Worm (Caenorhabditis elegans) whole organism, L4 larva: ENCODE data around the gene ZC317.6.
A peak's percentile ranks its signal among the peaks of the same experiment; 100 is the strongest.

Source experiments
- F10B5.3 ChIP-seq: sonication (generic microtip); optimal IDR thresholded peaks from 2 replicates; lab custom pipeline; 2016; ENCODE audit warnings: mild to moderate bottlenecking, missing genetic modification characterization, missing compliant biosample characterization
- T20F7.1 ChIP-seq: fragments of 200-800 bp; sonication (Bioruptor generic); optimal IDR thresholded peaks from 2 replicates; lab custom pipeline; 2018; ENCODE audit warnings: mild to moderate bottlenecking, missing genetic modification characterization, missing compliant biosample characterization
- T26A8.4 ChIP-seq: fragments of 200-800 bp; sonication (Bioruptor generic); IDR thresholded peaks from 2 replicates; pipeline ENCODE4 v1.3.6; 2022; ENCODE audit warnings: missing genetic modification characterization, missing compliant biosample characterization
- Y48G9A.11 ChIP-seq: fragments of 200-800 bp; sonication (Bioruptor generic); IDR thresholded peaks from 2 replicates; pipeline ENCODE4 v1.3.6; 2022; ENCODE audit warnings: missing genetic modification reagents, missing genetic modification characterization, missing compliant biosample characterization
- Y5F2A.4 ChIP-seq: fragments of 200-800 bp; sonication (Bioruptor generic); optimal IDR thresholded peaks from 2 replicates; lab custom pipeline; 2018; ENCODE audit warnings: mild to moderate bottlenecking, missing genetic modification characterization, missing compliant biosample characterization
- ZK546.5 ChIP-seq, 2 experiments: sonication (generic microtip); optimal IDR thresholded peaks; 2 replicates each; lab custom pipeline; 2017; ENCODE audit warnings: missing biosample characterization in 2 of 2, missing genetic modification characterization in 2 of 2
- aha-1 ChIP-seq: fragments of 150-350 bp; peaks from one replicate; lab custom pipeline; 2014; ENCODE audit warnings: missing biosample characterization, missing genetic modification characterization
- ama-1 ChIP-seq: fragments of 150-350 bp; optimal IDR thresholded peaks from 2 replicates; lab custom pipeline; 2014; ENCODE audit warnings: inconsistent platforms, mixed read lengths
- ceh-20 ChIP-seq: fragments of 200-800 bp; sonication (Bioruptor generic); IDR thresholded peaks from 2 replicates; pipeline ENCODE4 v1.3.6; 2022; ENCODE audit warnings: missing genetic modification reagents, missing genetic modification characterization, missing compliant biosample characterization
- ceh-62 ChIP-seq: sonication (generic microtip); optimal IDR thresholded peaks from 2 replicates; lab custom pipeline; 2017; ENCODE audit warnings: missing biosample characterization, missing genetic modification characterization
- ceh-82 ChIP-seq: sonication (generic microtip); optimal IDR thresholded peaks from 2 replicates; lab custom pipeline; 2017; ENCODE audit warnings: missing biosample characterization, missing genetic modification characterization
- ces-1 ChIP-seq: fragments of 150-350 bp; sonication (generic microtip); optimal IDR thresholded peaks from 4 replicates; lab custom pipeline; 2014; ENCODE audit warnings: missing biosample characterization, missing genetic modification reagents, missing genetic modification characterization
- cey-2 ChIP-seq: sonication (generic microtip); optimal IDR thresholded peaks from 3 replicates; lab custom pipeline; 2017; ENCODE audit warnings: missing genetic modification characterization, mild to moderate bottlenecking, missing compliant biosample characterization, antibody characterized with exemption, borderline replicate concordance; ENCODE audit not compliant: insufficient read depth
- daf-16 ChIP-seq, 3 experiments: sonication (generic microtip); optimal IDR thresholded peaks; 2 replicates each; lab custom pipeline; 2016 to 2017; ENCODE audit warnings: missing genetic modification characterization in 3 of 3, missing genetic modification reagents in 3 of 3, mild to moderate bottlenecking in 2 of 3, missing compliant biosample characterization in 2 of 3, missing biosample characterization in 1 of 3, moderate library complexity in 1 of 3
- daf-19 ChIP-seq: fragments of 200-800 bp; sonication (Bioruptor generic); conservative IDR thresholded peaks from 2 replicates; pipeline ENCODE4 v1.3.6; 2022; ENCODE audit warnings: missing genetic modification characterization, missing compliant biosample characterization
- daf-8 ChIP-seq: fragments of 200-800 bp; sonication (Bioruptor generic); IDR thresholded peaks from 2 replicates; pipeline ENCODE4 v1.3.6; 2022; ENCODE audit warnings: missing genetic modification characterization, missing compliant biosample characterization
- dmd-6 ChIP-seq: fragments of 200-800 bp; sonication (Bioruptor generic); IDR thresholded peaks from 2 replicates; pipeline ENCODE4 v1.3.6; 2022; ENCODE audit warnings: missing genetic modification reagents, missing genetic modification characterization, missing compliant biosample characterization
- dmd-9 ChIP-seq: fragments of 200-800 bp; sonication (Bioruptor generic); IDR thresholded peaks from 2 replicates; pipeline ENCODE4 v1.3.6; 2022; ENCODE audit warnings: missing genetic modification reagents, missing genetic modification characterization, missing compliant biosample characterization
- egl-43 ChIP-seq: fragments of 200-800 bp; sonication (Bioruptor generic); IDR thresholded peaks from 2 replicates; pipeline ENCODE4 v1.3.6; 2022; ENCODE audit warnings: missing genetic modification reagents, missing genetic modification characterization, missing compliant biosample characterization
- fkh-10 ChIP-seq: fragments of 150-350 bp; optimal IDR thresholded peaks from 2 replicates; lab custom pipeline; 2014; ENCODE audit warnings: missing biosample characterization, missing genetic modification reagents, missing genetic modification characterization
- hif-1 ChIP-seq, 2 experiments: sonication (generic microtip); optimal IDR thresholded peaks; 2 replicates each; lab custom pipeline; 2016 to 2017; ENCODE audit warnings: missing compliant biosample characterization in 2 of 2, missing genetic modification characterization in 2 of 2, missing genetic modification reagents in 2 of 2, missing genotype in 2 of 2, mild to moderate bottlenecking in 1 of 2
- hlh-30 ChIP-seq: sonication (generic microtip); optimal IDR thresholded peaks from 2 replicates; lab custom pipeline; 2017; ENCODE audit warnings: antibody characterized with exemption, mild to moderate bottlenecking, missing genetic modification characterization, missing compliant biosample characterization; ENCODE audit not compliant: insufficient read depth
- hmg-1.1 ChIP-seq: fragments of 200-800 bp; sonication (Bioruptor generic); IDR thresholded peaks from 2 replicates; pipeline ENCODE4 v1.3.6; 2022; ENCODE audit warnings: missing genetic modification reagents, missing genetic modification characterization, missing compliant biosample characterization
- jun-1 ChIP-seq: fragments of 150-350 bp; optimal IDR thresholded peaks from 2 replicates; lab custom pipeline; 2014; ENCODE audit warnings: missing biosample characterization, missing genetic modification reagents, missing genetic modification characterization
- lim-7 ChIP-seq: fragments of 200-800 bp; sonication (Bioruptor generic); IDR thresholded peaks from 2 replicates; pipeline ENCODE4 v1.3.6; 2022; ENCODE audit warnings: missing genetic modification characterization, missing compliant biosample characterization
- lin-13 ChIP-seq: fragments of 150-350 bp; optimal IDR thresholded peaks from 2 replicates; lab custom pipeline; 2014; ENCODE audit warnings: missing biosample characterization, missing genetic modification reagents, missing genetic modification characterization
- mdl-1 ChIP-seq, 2 experiments: fragments of 150-350 bp in 1 of 2; sonication (generic microtip) in 1 of 2; optimal IDR thresholded peaks; 2 replicates each; lab custom pipeline; 2014 to 2017; ENCODE audit warnings: missing biosample characterization in 2 of 2, missing genetic modification characterization in 2 of 2
- mep-1 ChIP-seq: fragments of 150-350 bp; sonication (generic microtip); optimal IDR thresholded peaks from 3 replicates; lab custom pipeline; 2014; ENCODE audit warnings: missing biosample characterization, missing genetic modification characterization
- nhr-102 ChIP-seq: sonication (generic microtip); optimal IDR thresholded peaks from 2 replicates; lab custom pipeline; 2016; ENCODE audit warnings: mild to moderate bottlenecking, missing genetic modification characterization, moderate library complexity, missing compliant biosample characterization
- nhr-111 ChIP-seq: fragments of 200-800 bp; sonication (Bioruptor generic); optimal IDR thresholded peaks from 2 replicates; lab custom pipeline; 2018; ENCODE audit warnings: mild to moderate bottlenecking, missing genetic modification characterization, missing compliant biosample characterization
- nhr-41 ChIP-seq: fragments of 200-800 bp; sonication (Bioruptor generic); IDR thresholded peaks from 2 replicates; pipeline ENCODE4 v1.3.6; 2022; ENCODE audit warnings: missing genetic modification reagents, missing genetic modification characterization, missing compliant biosample characterization
- spr-1 ChIP-seq: sonication (generic microtip); optimal IDR thresholded peaks from 2 replicates; lab custom pipeline; 2016; ENCODE audit warnings: mild to moderate bottlenecking, missing genetic modification characterization, missing compliant biosample characterization
- tag-97 ChIP-seq: fragments of 200-800 bp; sonication (Bioruptor generic); IDR thresholded peaks from 2 replicates; pipeline ENCODE4 v1.3.6; 2022; ENCODE audit warnings: missing genetic modification characterization, missing compliant biosample characterization
- vab-7 ChIP-seq: fragments of 200-800 bp; sonication (Bioruptor generic); IDR thresholded peaks from 2 replicates; pipeline ENCODE4 v1.3.6; 2022; ENCODE audit warnings: missing genetic modification reagents, missing genetic modification characterization, missing compliant biosample characterization
- zfp-2 ChIP-seq: sonication (generic microtip); optimal IDR thresholded peaks from 2 replicates; lab custom pipeline; 2016; ENCODE audit warnings: mild to moderate bottlenecking, missing genetic modification characterization, missing compliant biosample characterization
- zip-11 ChIP-seq: fragments of 200-800 bp; sonication (Bioruptor generic); IDR thresholded peaks from 2 replicates; pipeline ENCODE4 v1.3.6; 2022; ENCODE audit warnings: missing genetic modification characterization, missing compliant biosample characterization
- zip-2 ChIP-seq: fragments of 150-350 bp; optimal IDR thresholded peaks from 2 replicates; lab custom pipeline; 2014; ENCODE audit warnings: missing biosample characterization, missing genetic modification characterization

Gene ZC317.6

ce11 chrV:5488766-5489165 lies 20.4 kb upstream of the ZC317.6 start, which contains the start of gene grl-18:
Gene grl-18, minus strand, starts transcription at chrV:5488866.
- TF ChIP-seq ZK546.5 (tag; optimal IDR thresholded peaks at IDR 0.05; lab: Kevin White, UChicago) (no peak), mep-1 (tag; lab: Kevin White, UChicago) (no peak), T20F7.1 (GFP tag; lab: Kevin White, UChicago) (no peak), ama-1 (lab: Kevin White, UChicago) (no peak), lin-13 (GFP tag; lab: Kevin White, UChicago) (no peak), ces-1 (no peak), Y5F2A.4 (no peak), fkh-10 (GFP tag; lab: Kevin White, UChicago) (no peak), zfp-2 (tag; lab: Kevin White, UChicago) (no peak), spr-1 (tag; lab: Kevin White, UChicago) (no peak), nhr-111 (GFP tag; lab: Kevin White, UChicago) (no peak), Y48G9A.11 (GFP tag; lab: Robert Waterston, UW) (no peak), zip-11 (GFP tag; lab: Robert Waterston, UW) (no peak), nhr-41 (GFP tag; lab: Robert Waterston, UW) (no peak), egl-43 (GFP tag; lab: Robert Waterston, UW) (no peak), nhr-102 (no peak), hif-1 (tag; optimal IDR thresholded peaks at IDR 0.05; lab: Kevin White, UChicago) (no peak), jun-1 (tag; lab: Kevin White, UChicago) (no peak), vab-7 (GFP tag; lab: Robert Waterston, UW) (no peak), cey-2 (tag; lab: Kevin White, UChicago) (no peak)
- TF ChIP-seq, all 104 proteins: peak for 0

- TF ChIP-seq tag-97 (GFP tag; lab: Robert Waterston, UW) (no peak), daf-8 (GFP tag; lab: Robert Waterston, UW) (no peak), mdl-1 (tag; optimal IDR thresholded peaks at IDR 0.05; lab: Kevin White, UChicago) (no peak), ceh-82 (tag; lab: Kevin White, UChicago) (no peak), zip-11 (GFP tag; lab: Robert Waterston, UW) (no peak), dmd-9 (GFP tag; lab: Robert Waterston, UW) (no peak), aha-1 (tag; lab: Kevin White, UChicago) (peak; percentile 92), T26A8.4 (GFP tag; lab: Robert Waterston, UW) (no peak), Y5F2A.4 (no peak)
Measured at ce11 chrV:5487180-5487579, 18.8 kb upstream of the ZC317.6 start.

ce11 chrV:5484866-5485265 lies 16.5 kb upstream of the ZC317.6 start, which contains the start of gene srg-65:
Gene srg-65, minus strand, starts transcription at chrV:5484966.
- no peak for TF ChIP-seq mdl-1 (tag; optimal IDR thresholded peaks at IDR 0.05; lab: Kevin White, UChicago)
- no peak for TF ChIP-seq hlh-30 (tag; lab: Kevin White, UChicago)
- TF ChIP-seq fkh-10 (GFP tag; lab: Kevin White, UChicago) = no peak
- no peak for TF ChIP-seq ceh-20
- no peak for TF ChIP-seq ceh-62 (tag; lab: Kevin White, UChicago)
- no peak for TF ChIP-seq daf-16 (GFP tag; optimal IDR thresholded peaks at IDR 0.05; lab: Kevin White, UChicago)
- TF ChIP-seq daf-16 (tag; optimal IDR thresholded peaks at IDR 0.05; lab: Kevin White, UChicago) = no peak
- TF ChIP-seq lim-7 = no peak
- TF ChIP-seq zip-2 (tag; lab: Kevin White, UChicago) = no peak
- no peak for TF ChIP-seq F10B5.3 (tag; lab: Kevin White, UChicago)
- no peak for TF ChIP-seq daf-19 (GFP tag; lab: Robert Waterston, UW)
- no peak for TF ChIP-seq nhr-41 (GFP tag; lab: Robert Waterston, UW)
- TF ChIP-seq dmd-6 = no peak
- no peak for TF ChIP-seq hmg-1.1 (GFP tag; lab: Robert Waterston, UW)
